Fruit fly (Drosophila melanogaster) whole organism, wandering third instar larva: ENCODE data around the gene dmt.

Experiments
- Abd-B ChIP-seq: fragments of >200 bp; optimal IDR thresholded peaks from 2 replicates; lab custom pipeline; 2017; ENCODE audit warnings: missing biosample characterization, missing genetic modification characterization
- CG32264 ChIP-seq: fragments of 200-800 bp; sonication (Bioruptor generic); optimal IDR thresholded peaks from 2 replicates; lab custom pipeline; 2016; ENCODE audit warnings: missing biosample characterization, missing genetic modification characterization
- CG9705 ChIP-seq: fragments of 200-800 bp; sonication (Bioruptor generic); optimal IDR thresholded peaks from 2 replicates; lab custom pipeline; 2018; ENCODE audit warnings: missing biosample characterization, mild to moderate bottlenecking, missing genetic modification characterization
- Dfd ChIP-seq: fragments of >200 bp; optimal IDR thresholded peaks from 2 replicates; lab custom pipeline; 2017; ENCODE audit warnings: missing biosample characterization, missing genetic modification characterization
- Dif ChIP-seq: fragments of 200-275, 200-300 bp; sonication (Bioruptor generic); optimal IDR thresholded peaks from 2 replicates; lab custom pipeline; 2018; ENCODE audit warnings: missing biosample characterization, missing genetic modification characterization; ENCODE audit not compliant: partially characterized antibody
- GATAd ChIP-seq: sonication (Bioruptor generic); optimal IDR thresholded peaks from 2 replicates; lab custom pipeline; 2016; ENCODE audit warnings: missing biosample characterization, missing genetic modification characterization
- HLH106 ChIP-seq: fragments of 200-800 bp; optimal IDR thresholded peaks from 3 replicates; lab custom pipeline; 2019; ENCODE audit warnings: missing biosample characterization, mild to moderate bottlenecking, missing genetic modification characterization, moderate library complexity
- Hr78 ChIP-seq: fragments of >200 bp; optimal IDR thresholded peaks from 2 replicates; lab custom pipeline; 2017; ENCODE audit warnings: missing biosample characterization, missing genetic modification characterization
- Hr83 ChIP-seq: fragments of 200-300 bp; sonication (Bioruptor generic); optimal IDR thresholded peaks from 2 replicates; lab custom pipeline; 2016; ENCODE audit warnings: missing biosample characterization, mild to moderate bottlenecking, missing genetic modification characterization, moderate library complexity; ENCODE audit not compliant: poor library complexity, severe bottlenecking
- Jra ChIP-seq: sonication (Bioruptor generic); optimal IDR thresholded peaks from 2 replicates; lab custom pipeline; 2016; ENCODE audit warnings: missing biosample characterization, missing genetic modification characterization
- Myc ChIP-seq: fragments of >200 bp; optimal IDR thresholded peaks from 2 replicates; lab custom pipeline; 2017
- N ChIP-seq: fragments of >200 bp; optimal IDR thresholded peaks from 2 replicates; lab custom pipeline; 2018; ENCODE audit warnings: missing biosample characterization, missing external identifiers, missing genetic modification characterization
- Rel ChIP-seq, 2 experiments: fragments of 200-800 bp; sonication (Bioruptor generic) in 1 of 2; optimal IDR thresholded peaks; 2 replicates in 1 of 2; 3 replicates in 1 of 2; lab custom pipeline; 2016 to 2019; ENCODE audit warnings: mild to moderate bottlenecking in 2 of 2, missing biosample characterization in 2 of 2, missing genetic modification characterization in 2 of 2, moderate library complexity in 1 of 2
- Sp1 ChIP-seq: fragments of 200-800 bp; sonication (Bioruptor generic); optimal IDR thresholded peaks from 3 replicates; lab custom pipeline; 2019; ENCODE audit warnings: missing biosample characterization, mild to moderate bottlenecking, missing genetic modification characterization, moderate library complexity
- br ChIP-seq: fragments of 200-800 bp; sonication (Bioruptor generic); optimal IDR thresholded peaks from 2 replicates; lab custom pipeline; 2016; ENCODE audit warnings: missing biosample characterization, missing genetic modification characterization
- brk ChIP-seq: fragments of 200-800 bp; sonication (Bioruptor generic); optimal IDR thresholded peaks from 2 replicates; lab custom pipeline; 2016; ENCODE audit warnings: missing biosample characterization, mild to moderate bottlenecking, missing genetic modification characterization
- dl ChIP-seq, 2 experiments: fragments of 175-275, 200-275 bp in 1 of 2; fragments of 200-275 bp in 1 of 2; sonication (Bioruptor generic); optimal IDR thresholded peaks; lab custom pipeline; 2018; ENCODE audit warnings: mild to moderate bottlenecking in 2 of 2, missing biosample characterization in 2 of 2, missing genetic modification characterization in 2 of 2, moderate library complexity in 2 of 2; ENCODE audit not compliant: partially characterized antibody in 2 of 2, insufficient read depth in 1 of 2
- ey ChIP-seq: fragments of 200-800 bp; sonication (Bioruptor generic); optimal IDR thresholded peaks from 2 replicates; lab custom pipeline; 2016; ENCODE audit warnings: missing biosample characterization, missing genetic modification characterization
- foxo ChIP-seq, 2 experiments: fragments of 200-800 bp; sonication (Bioruptor generic); optimal IDR thresholded peaks; 2 replicates in 1 of 2; 3 replicates in 1 of 2; lab custom pipeline; 2016 to 2017; ENCODE audit warnings: missing biosample characterization in 2 of 2, missing genetic modification characterization in 2 of 2
- fru ChIP-seq: fragments of 200-800 bp; sonication (Bioruptor generic); optimal IDR thresholded peaks from 3 replicates; lab custom pipeline; 2016; ENCODE audit warnings: missing biosample characterization, mild to moderate bottlenecking, missing genetic modification characterization
- h ChIP-seq: fragments of 200-800 bp; sonication (Bioruptor generic); optimal IDR thresholded peaks from 3 replicates; lab custom pipeline; 2016; ENCODE audit warnings: missing biosample characterization, mild to moderate bottlenecking, missing genetic modification characterization
- jim ChIP-seq: fragments of 175-275, 200-325 bp; sonication (Bioruptor generic); optimal IDR thresholded peaks from 2 replicates; lab custom pipeline; 2016; ENCODE audit warnings: missing biosample characterization, mild to moderate bottlenecking, missing genetic modification characterization
- lola ChIP-seq: fragments of >200 bp; optimal IDR thresholded peaks from 2 replicates; lab custom pipeline; 2017; ENCODE audit warnings: missing biosample characterization, missing genetic modification characterization
- pan ChIP-seq: fragments of >200 bp; optimal IDR thresholded peaks from 2 replicates; lab custom pipeline; 2017
- rgr ChIP-seq: fragments of 200-800 bp; sonication (Bioruptor generic); optimal IDR thresholded peaks from 3 replicates; lab custom pipeline; 2016; ENCODE audit warnings: missing biosample characterization, mild to moderate bottlenecking, missing genetic modification characterization
- sage ChIP-seq: fragments of 200-800 bp; sonication (Bioruptor generic); optimal IDR thresholded peaks from 2 replicates; lab custom pipeline; 2016; ENCODE audit warnings: missing biosample characterization, mild to moderate bottlenecking, missing genetic modification characterization
- sv ChIP-seq: fragments of 200-800 bp; sonication (Bioruptor generic); optimal IDR thresholded peaks from 3 replicates; lab custom pipeline; 2016; ENCODE audit warnings: missing biosample characterization, missing genetic modification characterization
- tai ChIP-seq: sonication (Bioruptor generic); optimal IDR thresholded peaks from 2 replicates; lab custom pipeline; 2016; ENCODE audit warnings: missing biosample characterization, missing genetic modification characterization
- woc ChIP-seq: sonication (Bioruptor generic); optimal IDR thresholded peaks from 2 replicates; lab custom pipeline; 2016; ENCODE audit warnings: missing biosample characterization, mild to moderate bottlenecking, missing genetic modification characterization

dmt gene

dm6 chr3R:9740713-9741112, 29.8 kb downstream of the dmt start, which contains the start of gene Pnn:
Gene Pnn, plus strand, starts transcription at chr3R:9740899.
- peak; percentile 39 for TF ChIP-seq woc (GFP tag; lab: Kevin White, UChicago)
- peak; percentile 32 for TF ChIP-seq sage (GFP tag; lab: Kevin White, UChicago)
- no peak for TF ChIP-seq Jra (GFP tag; lab: Kevin White, UChicago)
- no peak for TF ChIP-seq Rel (GFP tag; optimal IDR thresholded peaks at IDR 0.05; lab: Kevin White, UChicago)
- TF ChIP-seq Rel (tag; optimal IDR thresholded peaks at IDR 0.05; lab: Kevin White, UChicago): peak; percentile 68
- TF ChIP-seq Dif (GFP tag; lab: Kevin White, UChicago): no peak
- TF ChIP-seq Hr78 (GFP tag; lab: Kevin White, UChicago): no peak

dm6 chr3R:9743217-9743616, 32.3 kb downstream of the dmt start, which contains the start of gene CG31415:
Gene CG31415, plus strand, starts transcription at chr3R:9743517.
- no peak for TF ChIP-seq dl (GFP tag; optimal IDR thresholded peaks at IDR 0.05; lab: Kevin White, UChicago; ENCODE audit: insufficient read depth in 1 of 2, partially characterized antibody in 2 of 2)
- no peak for TF ChIP-seq jim (GFP tag; lab: Kevin White, UChicago)
- no peak for TF ChIP-seq fru (GFP tag; lab: Kevin White, UChicago)
- TF ChIP-seq Abd-B (GFP tag; lab: Kevin White, UChicago): no peak
- no peak for TF ChIP-seq pan (lab: Kevin White, UChicago)
- TF ChIP-seq Hr78 (GFP tag; lab: Kevin White, UChicago): no peak
- no peak for TF ChIP-seq sv (GFP tag; lab: Kevin White, UChicago)

- no peak for TF ChIP-seq Sp1 (GFP tag; lab: Kevin White, UChicago)
- TF ChIP-seq Myc: no peak
- TF ChIP-seq dl (GFP tag; optimal IDR thresholded peaks at IDR 0.05; lab: Kevin White, UChicago; ENCODE audit: insufficient read depth in 1 of 2, partially characterized antibody in 2 of 2): no peak
- TF ChIP-seq Jra (GFP tag; lab: Kevin White, UChicago): no peak
- no peak for TF ChIP-seq pan (lab: Kevin White, UChicago)
- TF ChIP-seq sv (GFP tag; lab: Kevin White, UChicago): no peak
- peak; percentile 98 for TF ChIP-seq Dfd (GFP tag; lab: Kevin White, UChicago)
These were observed 33.1 kb downstream of the dmt start for dm6 chr3R:9743995-9744394.

DNA sequence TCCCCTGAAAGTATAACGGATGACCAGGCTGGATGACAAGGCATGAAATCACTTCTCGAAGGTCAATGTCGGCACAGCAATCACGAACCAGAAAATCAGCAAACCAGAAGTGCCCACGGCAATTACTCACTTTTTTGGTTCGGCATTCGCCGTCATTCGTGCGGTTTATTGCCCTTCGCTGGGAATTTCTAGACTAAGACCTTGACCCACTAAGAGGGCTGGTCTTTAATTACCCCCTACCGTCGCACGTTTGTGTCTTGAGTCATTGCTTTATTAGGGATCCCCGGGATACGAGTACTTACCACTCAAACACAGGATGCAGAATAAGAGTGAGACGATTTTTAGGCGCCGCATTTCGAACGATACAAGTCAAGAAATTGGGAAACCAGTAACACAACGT, 34.5 kb downstream of the dmt start:
- TF ChIP-seq sv (GFP tag; lab: Kevin White, UChicago) (no peak), woc (GFP tag; lab: Kevin White, UChicago) (no peak), GATAd (GFP tag; lab: Kevin White, UChicago) (no peak), h (no peak), fru (GFP tag; lab: Kevin White, UChicago) (no peak), lola (no peak), Myc (no peak), Sp1 (GFP tag; lab: Kevin White, UChicago) (no peak), Jra (GFP tag; lab: Kevin White, UChicago) (no peak), HLH106 (no peak), rgr (GFP tag; lab: Kevin White, UChicago) (no peak), Hr78 (GFP tag; lab: Kevin White, UChicago) (no peak), Dfd (GFP tag; lab: Kevin White, UChicago) (no peak), dl (GFP tag; optimal IDR thresholded peaks at IDR 0.05; lab: Kevin White, UChicago; ENCODE audit: insufficient read depth in 1 of 2, partially characterized antibody in 2 of 2) (no peak), tai (GFP tag; lab: Kevin White, UChicago) (no peak), foxo (GFP tag; optimal IDR thresholded peaks at IDR 0.05; lab: Kevin White, UChicago) (no peak), CG9705 (GFP tag; lab: Kevin White, UChicago) (no peak)

dm6 chr3R:9746267-9746666, 35.3 kb downstream of the dmt start, which contains the start of gene CG34409:
Gene CG34409, minus strand, starts transcription at chr3R:9746367.
- TF ChIP-seq Dif (GFP tag; lab: Kevin White, UChicago) (no peak), Dfd (GFP tag; lab: Kevin White, UChicago) (no peak), CG32264 (GFP tag; lab: Kevin White, UChicago) (no peak), Hr83 (no peak), Myc (no peak), lola (no peak), br (GFP tag; lab: Kevin White, UChicago) (no peak), N (GFP tag; lab: Kevin White, UChicago) (no peak), HLH106 (no peak), brk (no peak), ey (GFP tag; lab: Kevin White, UChicago) (no peak), Hr78 (GFP tag; lab: Kevin White, UChicago) (no peak)
